Worm (Caenorhabditis elegans): ENCODE measurements around the gene Y42G9A.1.
A peak's percentile ranks its signal among the peaks of the same experiment; 100 is the strongest.

Gene Y42G9A.1

ce11 chrIII:6148684-6149083, 1.1 kb upstream of the Y42G9A.1 start:
- TF ChIP-seq php-3 (GFP tag; IDR thresholded peaks at IDR 0.05) (no peak), spr-3 (GFP tag; optimal IDR thresholded peaks at IDR 0.05) (no peak), daf-16 (GFP tag; optimal IDR thresholded peaks at IDR 0.05) (no peak), daf-16 (tag; optimal IDR thresholded peaks at IDR 0.05) (peak; percentile 41)

DNA sequence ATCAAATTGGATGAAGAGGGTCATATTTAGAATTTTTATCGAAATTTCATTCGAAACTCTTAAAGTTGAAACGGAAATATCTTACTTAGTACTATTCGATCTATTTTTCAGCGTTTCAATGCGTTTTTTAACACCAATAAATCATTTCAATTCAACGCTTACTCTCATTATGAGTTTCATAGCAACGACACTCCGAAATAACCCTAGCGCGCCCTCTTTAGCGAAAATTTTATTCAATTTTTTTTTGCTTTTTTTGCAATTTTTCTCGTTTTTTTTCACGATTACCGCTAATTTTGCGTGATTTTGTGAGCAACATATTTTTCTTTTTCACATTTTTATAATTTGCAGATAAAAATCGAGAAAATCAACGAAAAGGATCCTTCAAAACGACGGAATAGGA, 2.3 kb downstream of the Y42G9A.1 start:
- TF ChIP-seq Y48G9A.11 (GFP tag; IDR thresholded peaks at IDR 0.05): peak; percentile 71; the same call in 1 of the 2 replicates

DNA sequence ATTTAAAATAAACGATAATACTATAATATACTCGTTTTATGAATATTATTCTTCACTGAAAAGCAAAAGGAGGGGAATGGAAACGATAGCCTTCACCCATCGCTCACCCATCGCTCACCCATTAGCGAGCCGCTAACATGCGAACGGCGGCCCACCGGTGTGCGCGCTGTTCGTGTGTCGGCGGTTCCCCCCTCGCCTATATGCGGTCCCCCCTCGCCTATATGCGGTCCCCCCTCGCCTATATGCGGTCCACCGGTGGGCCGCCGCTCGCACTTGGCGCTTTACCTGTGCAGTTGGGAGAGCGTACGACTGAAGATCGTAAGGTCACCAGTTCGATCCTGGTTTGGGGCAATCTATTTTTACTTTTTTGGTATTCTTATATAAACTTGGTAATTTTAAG, 3.4 kb downstream of the Y42G9A.1 start:
- 0 out of 2 replicates have a peak, but pooled peaks have one; percentile 17 for TF ChIP-seq egl-43 (GFP tag; IDR thresholded peaks at IDR 0.05)
- TF ChIP-seq set-16 (GFP tag; IDR thresholded peaks at IDR 0.05): peak; percentile 93

ce11 chrIII:6154586-6154985, 4.8 kb downstream of the Y42G9A.1 start:
- TF ChIP-seq daf-12 (tag; optimal IDR thresholded peaks at IDR 0.05): no peak
- peak; percentile 67 for TF ChIP-seq aha-1 (tag)
- TF ChIP-seq unc-62 (GFP tag; optimal IDR thresholded peaks at IDR 0.05 in 1 of 2): peak in 1 of 2 experiments; percentile 76
- no peak for TF ChIP-seq unc-62 (tag; optimal IDR thresholded peaks at IDR 0.05)

DNA sequence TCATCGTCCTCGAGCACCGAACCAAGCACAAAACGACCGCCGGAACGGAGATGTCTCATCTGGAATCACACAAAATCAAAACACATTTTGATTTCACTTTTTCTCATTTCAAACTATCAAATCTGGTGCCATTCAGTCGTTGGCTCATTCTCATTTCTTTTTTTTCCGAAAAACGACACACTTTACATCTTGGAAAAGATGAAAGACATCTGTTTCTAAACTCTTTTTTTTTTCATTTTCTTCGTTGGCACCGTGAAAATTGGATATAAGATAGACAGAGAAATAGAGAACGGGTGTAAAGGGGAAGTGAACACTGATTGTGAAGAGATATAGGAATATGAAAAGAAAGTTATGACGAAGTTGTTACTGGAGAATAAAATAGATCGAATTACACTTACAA, 6.0 kb downstream of the Y42G9A.1 start:
- TF ChIP-seq dve-1 (tag; optimal IDR thresholded peaks at IDR 0.05; ENCODE audit: insufficient read depth): no peak
- TF ChIP-seq ZK546.5 (tag; optimal IDR thresholded peaks at IDR 0.05): no peak

ce11 chrIII:6157708-6158321, 8.1 kb downstream of the Y42G9A.1 start, which contains the start of gene anmt-2:
anmt-2 (minus strand) TSS chrIII:6157758.
- TF ChIP-seq nhr-41 (GFP tag; IDR thresholded peaks at IDR 0.05): no peak
- TF ChIP-seq nhr-11 (tag; optimal IDR thresholded peaks at IDR 0.05): no peak
- TF ChIP-seq cey-2 (tag; optimal IDR thresholded peaks at IDR 0.05; ENCODE audit: borderline replicate concordance, insufficient read depth): no peak
- no peak for TF ChIP-seq pqm-1 (tag; optimal IDR thresholded peaks at IDR 0.05)
- TF ChIP-seq zfp-3 (GFP tag; conservative IDR thresholded peaks at IDR 0.05): no peak
- TF ChIP-seq jun-1 (tag; optimal IDR thresholded peaks at IDR 0.05): no peak
- no peak for TF ChIP-seq nhr-237 (tag; optimal IDR thresholded peaks at IDR 0.05)
- TF ChIP-seq duxl-1 (tag; optimal IDR thresholded peaks at IDR 0.05; ENCODE audit: poor library complexity): no peak
- TF ChIP-seq daf-16 (GFP tag; optimal IDR thresholded peaks at IDR 0.05): peak in 1 of 2 experiments; percentile 56
- no peak for TF ChIP-seq daf-16 (tag; optimal IDR thresholded peaks at IDR 0.05)
- TF ChIP-seq mdl-1 (tag; optimal IDR thresholded peaks at IDR 0.05): no peak
- TF ChIP-seq set-16 (GFP tag; IDR thresholded peaks at IDR 0.05): peak; percentile 45; the same call in 1 of the 2 replicates
- no peak for TF ChIP-seq ztf-11 (tag; optimal IDR thresholded peaks at IDR 0.05)
- TF ChIP-seq lir-3 (tag; optimal IDR thresholded peaks at IDR 0.05): no peak
- TF ChIP-seq lim-7 (GFP tag; IDR thresholded peaks at IDR 0.05): peak; percentile 16; the same call in 1 of the 2 replicates
- no peak for TF ChIP-seq F26F4.8 (GFP tag; conservative IDR thresholded peaks at IDR 0.05)
- no peak for TF ChIP-seq unc-130 (GFP tag; optimal IDR thresholded peaks at IDR 0.05)
- TF ChIP-seq hlh-11 (tag; optimal IDR thresholded peaks at IDR 0.05): peak; percentile 30

All from whole organism, L4 larva.